Fruit fly (Drosophila melanogaster): ENCODE data around the gene CG7142.

Gene CG7142

dm6 chr3R:18255281-18255680 is 24.0 kb downstream of the CG7142 start, which contains the start of the genes Ada2a, Polr2D, Tgs1 and moi (continued):
- peak; percentile 73 for TF ChIP-seq CG42726 (GFP tag; IDR thresholded peaks at IDR 0.05; ENCODE audit: partially characterized antibody)
- TF ChIP-seq CG9215 (GFP tag; IDR thresholded peaks at IDR 0.05), result no peak
- no peak for TF ChIP-seq CG14050 (GFP tag; IDR thresholded peaks at IDR 0.05)
- TF ChIP-seq vfl (GFP tag; optimal IDR thresholded peaks at IDR 0.05), result no peak
- no peak for TF ChIP-seq Ptx1 (GFP tag; IDR thresholded peaks at IDR 0.05)
- TF ChIP-seq gcm2 (GFP tag; optimal IDR thresholded peaks at IDR 0.05), result no peak
- peak; percentile 66 for TF ChIP-seq inv (GFP tag; IDR thresholded peaks at IDR 0.05; ENCODE audit: partially characterized antibody)
- TF ChIP-seq wor (GFP tag; IDR thresholded peaks at IDR 0.05), result no peak
- no peak for TF ChIP-seq odd (GFP tag; optimal IDR thresholded peaks at IDR 0.05)
- no peak for TF ChIP-seq tgo (GFP tag; IDR thresholded peaks at IDR 0.05)
- TF ChIP-seq tll (GFP tag; optimal IDR thresholded peaks at IDR 0.05), result no peak
- no peak for TF ChIP-seq NfI (GFP tag; optimal IDR thresholded peaks at IDR 0.05)
- TF ChIP-seq Med (GFP tag), result peak; percentile 82
- TF ChIP-seq cwo (GFP tag; optimal IDR thresholded peaks at IDR 0.05), result no peak
- no peak for TF ChIP-seq CG33557 (GFP tag; optimal IDR thresholded peaks at IDR 0.05)
- TF ChIP-seq CG9876 (GFP tag; optimal IDR thresholded peaks at IDR 0.05), result no peak
- peak; percentile 35 for TF ChIP-seq Myb (GFP tag; optimal IDR thresholded peaks at IDR 0.05)
- no peak for TF ChIP-seq CG4820 (GFP tag; optimal IDR thresholded peaks at IDR 0.05)
- no peak for TF ChIP-seq kni (GFP tag; optimal IDR thresholded peaks at IDR 0.05)
- TF ChIP-seq ash1 (GFP tag; optimal IDR thresholded peaks at IDR 0.05), result no peak
- no peak for TF ChIP-seq CG4282 (GFP tag; optimal IDR thresholded peaks at IDR 0.05)
- peak; percentile 83 for TF ChIP-seq CG6791 (GFP tag; IDR thresholded peaks at IDR 0.05; ENCODE audit: partially characterized antibody)
- TF ChIP-seq HHEX (GFP tag; optimal IDR thresholded peaks at IDR 0.05), result no peak
- no peak for TF ChIP-seq Ada2b (GFP tag; IDR thresholded peaks at IDR 0.05)
- no peak for TF ChIP-seq CG10366 (GFP tag; IDR thresholded peaks at IDR 0.05)
- no peak for TF ChIP-seq Oaz (GFP tag; IDR thresholded peaks at IDR 0.05)
- TF ChIP-seq Stat92E (GFP tag; optimal IDR thresholded peaks at IDR 0.05), result no peak
- no peak for TF ChIP-seq Chrac-16 (GFP tag; optimal IDR thresholded peaks at IDR 0.05)
- TF ChIP-seq CG17829 (tag; optimal IDR thresholded peaks at IDR 0.05), result peak; percentile 12
- TF ChIP-seq Bgb (GFP tag; IDR thresholded peaks at IDR 0.05; ENCODE audit: partially characterized antibody), result peak; percentile 79
- TF ChIP-seq CG17186 (GFP tag; optimal IDR thresholded peaks at IDR 0.05), result peak; percentile 9
- TF ChIP-seq Mrtf (GFP tag; IDR thresholded peaks at IDR 0.05), result no peak
- TF ChIP-seq Scr (GFP tag; IDR thresholded peaks at IDR 0.05; ENCODE audit: partially characterized antibody), result peak; percentile 79
- TF ChIP-seq HLHmδ (GFP tag; optimal IDR thresholded peaks at IDR 0.05), result no peak
- peak; percentile 66; the same call in 2 of the 3 replicates for TF ChIP-seq HLH4C (GFP tag; IDR thresholded peaks at IDR 0.05; ENCODE audit: partially characterized antibody)
- peak; percentile 86 for TF ChIP-seq CG13287 (GFP tag; IDR thresholded peaks at IDR 0.05; ENCODE audit: partially characterized antibody)
- TF ChIP-seq mirr (GFP tag; optimal IDR thresholded peaks at IDR 0.05), result no peak
- TF ChIP-seq Nf-YA (GFP tag; IDR thresholded peaks at IDR 0.05), result no peak
- peak; percentile 78 for TF ChIP-seq MESR4 (GFP tag; optimal IDR thresholded peaks at IDR 0.05)
- no peak for TF ChIP-seq Poxn (GFP tag; IDR thresholded peaks at IDR 0.05)
- TF ChIP-seq trem (tag; optimal IDR thresholded peaks at IDR 0.05), result peak; percentile 70
- TF ChIP-seq CG14710 (tag; optimal IDR thresholded peaks at IDR 0.05), result peak; percentile 15
- no peak for TF ChIP-seq CG10147 (GFP tag; optimal IDR thresholded peaks at IDR 0.05)
- no peak for TF ChIP-seq Atf3 (GFP tag; optimal IDR thresholded peaks at IDR 0.05)
- no peak for TF ChIP-seq CG32767 (GFP tag; IDR thresholded peaks at IDR 0.05)
- no peak for TF ChIP-seq ase (GFP tag; IDR thresholded peaks at IDR 0.05)
- TF ChIP-seq NC2β (GFP tag; optimal IDR thresholded peaks at IDR 0.05), result no peak
- no peak for TF ChIP-seq CG10431 (GFP tag; optimal IDR thresholded peaks at IDR 0.05)
- no peak for TF ChIP-seq dmrt11E (tag; optimal IDR thresholded peaks at IDR 0.05)
- no peak for TF ChIP-seq CG6813 (GFP tag; optimal IDR thresholded peaks at IDR 0.05)
